Worm (Caenorhabditis elegans): ENCODE results near the gene srsx-16.
A peak's percentile ranks its signal among the peaks of the same experiment; 100 is the strongest.

srsx-16 gene

ce11 chrIV:5595567-5595966 is 24.0 kb downstream of the srsx-16 start (continued):
- TF ChIP-seq ceh-63 (GFP tag; optimal IDR thresholded peaks at IDR 0.05) (no peak), dsc-1 (tag; optimal IDR thresholded peaks at IDR 0.05) (peak; percentile 95), nhr-84 (tag; optimal IDR thresholded peaks at IDR 0.05) (no peak), ceh-8 (GFP tag; optimal IDR thresholded peaks at IDR 0.05) (no peak), efl-1 (optimal IDR thresholded peaks at IDR 0.05) (no peak), efl-1 (GFP tag; optimal IDR thresholded peaks at IDR 0.05 in 1 of 2) (no peak), ceh-82 (tag; optimal IDR thresholded peaks at IDR 0.05) (no peak), nhr-12 (tag; optimal IDR thresholded peaks at IDR 0.05) (no peak), sptf-1 (tag; optimal IDR thresholded peaks at IDR 0.05) (no peak), aly-2 (tag; optimal IDR thresholded peaks at IDR 0.05) (no peak), rnt-1 (tag; optimal IDR thresholded peaks at IDR 0.05) (no peak), ztf-4 (tag; optimal IDR thresholded peaks at IDR 0.05) (peak; percentile 9), mab-9 (GFP tag; IDR thresholded peaks at IDR 0.05) (no peak), nhr-11 (tag; optimal IDR thresholded peaks at IDR 0.05) (no peak), mep-1 (tag; optimal IDR thresholded peaks at IDR 0.05) (peak; percentile 45), tbx-2 (tag; optimal IDR thresholded peaks at IDR 0.05) (no peak), xbp-1 (tag; optimal IDR thresholded peaks at IDR 0.05) (no peak), ceh-90 (tag; optimal IDR thresholded peaks at IDR 0.05) (no peak), grh-1 (GFP tag; IDR thresholded peaks at IDR 0.05) (no peak), snpc-4 (tag; optimal IDR thresholded peaks at IDR 0.05) (no peak), vab-15 (tag; optimal IDR thresholded peaks at IDR 0.05) (no peak), nhr-90 (tag; optimal IDR thresholded peaks at IDR 0.05; ENCODE audit: poor library complexity) (no peak), elt-2 (tag; optimal IDR thresholded peaks at IDR 0.05) (no peak), C04F5.9 (tag; optimal IDR thresholded peaks at IDR 0.05) (no peak), irx-1 (tag; optimal IDR thresholded peaks at IDR 0.05) (no peak), C34B4.2 (tag; optimal IDR thresholded peaks at IDR 0.05) (no peak), nhr-71 (tag; optimal IDR thresholded peaks at IDR 0.05) (peak; percentile 30), C16A3.4 (tag; optimal IDR thresholded peaks at IDR 0.05) (no peak), mdl-1 (tag; optimal IDR thresholded peaks at IDR 0.05) (no peak), hpl-2 (GFP tag; optimal IDR thresholded peaks at IDR 0.05) (no peak), zip-4 (GFP tag; optimal IDR thresholded peaks at IDR 0.05) (no peak), egl-13 (tag; optimal IDR thresholded peaks at IDR 0.05) (peak; percentile 33), lir-3 (tag; optimal IDR thresholded peaks at IDR 0.05; ENCODE audit: poor library complexity) (no peak)

ce11 chrIV:5593804-5594214 is 25.7 kb downstream of the srsx-16 start:
- TF ChIP-seq Y116A8C.19 (tag; optimal IDR thresholded peaks at IDR 0.05; ENCODE audit: borderline replicate concordance) = no peak
- TF ChIP-seq ceh-90 (tag; optimal IDR thresholded peaks at IDR 0.05) = no peak
- TF ChIP-seq aly-2 (tag; optimal IDR thresholded peaks at IDR 0.05) = no peak
- no peak for TF ChIP-seq ama-1 (optimal IDR thresholded peaks at IDR 0.05)
- TF ChIP-seq fkh-8 (tag; optimal IDR thresholded peaks at IDR 0.05) = no peak
- TF ChIP-seq sup-37 (GFP tag; optimal IDR thresholded peaks at IDR 0.05) = no peak
- peak; percentile 14 for TF ChIP-seq jun-1 (tag; optimal IDR thresholded peaks at IDR 0.05)
- TF ChIP-seq lin-15B (tag; optimal IDR thresholded peaks at IDR 0.05) = no peak
- TF ChIP-seq ets-5 (GFP tag; IDR thresholded peaks at IDR 0.05) = no peak
- TF ChIP-seq efl-3 (GFP tag; optimal IDR thresholded peaks at IDR 0.05) = no peak
- TF ChIP-seq fos-1 (tag; optimal IDR thresholded peaks at IDR 0.05) = no peak
- no peak for TF ChIP-seq ceh-63 (GFP tag; optimal IDR thresholded peaks at IDR 0.05)
- no peak for TF ChIP-seq fkh-10 (GFP tag; optimal IDR thresholded peaks at IDR 0.05)
- TF ChIP-seq ces-1 (GFP tag; optimal IDR thresholded peaks at IDR 0.05) = no peak
- TF ChIP-seq skn-1 (tag; optimal IDR thresholded peaks at IDR 0.05) = peak; percentile 50
- no peak for TF ChIP-seq zip-4 (GFP tag; optimal IDR thresholded peaks at IDR 0.05)
- TF ChIP-seq tbx-2 (tag; optimal IDR thresholded peaks at IDR 0.05) = peak; percentile 71
- peak; percentile 84 for TF ChIP-seq blmp-1 (tag; optimal IDR thresholded peaks at IDR 0.05)
- TF ChIP-seq F16B12.6 (tag; optimal IDR thresholded peaks at IDR 0.05) = no peak
- TF ChIP-seq C04F5.9 (tag; optimal IDR thresholded peaks at IDR 0.05) = no peak
- no peak for TF ChIP-seq pax-3 (tag; optimal IDR thresholded peaks at IDR 0.05)
- TF ChIP-seq sox-4 (tag; optimal IDR thresholded peaks at IDR 0.05) = no peak
- peak; percentile 70 for TF ChIP-seq nhr-19 (GFP tag; conservative IDR thresholded peaks at IDR 0.05)
- peak; percentile 71 for TF ChIP-seq C16A3.4 (tag; optimal IDR thresholded peaks at IDR 0.05)
- peak in 1 of 3 experiments; percentile 28 for TF ChIP-seq ceh-82 (tag; optimal IDR thresholded peaks at IDR 0.05)
- TF ChIP-seq elt-2 (tag; optimal IDR thresholded peaks at IDR 0.05) = no peak
- peak; percentile 70 for TF ChIP-seq snu-23 (GFP tag; optimal IDR thresholded peaks at IDR 0.05)
- no peak for TF ChIP-seq dsc-1 (tag; optimal IDR thresholded peaks at IDR 0.05)
- TF ChIP-seq dpl-1 (GFP tag; optimal IDR thresholded peaks at IDR 0.05) = peak; percentile 3 to 36 (median 11)
- peak; percentile 77 for TF ChIP-seq xbp-1 (tag; optimal IDR thresholded peaks at IDR 0.05)
- no peak for TF ChIP-seq nhr-76 (tag; optimal IDR thresholded peaks at IDR 0.05)

Measured in whole organism, L1 larva.